Fruit fly (Drosophila melanogaster) whole organism, embryonic: Measurements from ENCODE around the gene cni.

Experiments
- Asciz ChIP-seq: fragments of 200-800 bp; sonication (Bioruptor generic); optimal IDR thresholded peaks from 2 replicates; lab custom pipeline; 2017; ENCODE audit warnings: missing biosample characterization, mild to moderate bottlenecking, missing genetic modification characterization, missing genetic modification reagents
- BtbVII ChIP-seq: fragments of 200-800 bp; sonication (Bioruptor generic); optimal IDR thresholded peaks from 3 replicates; lab custom pipeline; 2017; ENCODE audit warnings: missing biosample characterization, mild to moderate bottlenecking, missing genetic modification characterization
- CG10321 ChIP-seq: fragments of 200-800 bp; sonication (Bioruptor generic); IDR thresholded peaks from 2 replicates; pipeline ENCODE4 v1.3.6; 2022; ENCODE audit warnings: missing biosample characterization, missing genetic modification characterization
- CG10543 ChIP-seq: fragments of 200-800 bp; sonication (Bioruptor generic); optimal IDR thresholded peaks from 3 replicates; lab custom pipeline; 2017; ENCODE audit warnings: missing biosample characterization, mild to moderate bottlenecking, missing genetic modification characterization, moderate library complexity
- CG10565 ChIP-seq: fragments of 200-800 bp; sonication (Bioruptor generic); optimal IDR thresholded peaks from 3 replicates; lab custom pipeline; 2016; ENCODE audit warnings: missing biosample characterization, mild to moderate bottlenecking, missing genetic modification characterization
- CG11093 ChIP-seq: fragments of 200-800 bp; sonication (Bioruptor generic); IDR thresholded peaks from 3 replicates; pipeline ENCODE4 v1.3.6; 2022; ENCODE audit warnings: missing biosample characterization, missing genetic modification characterization
- CG11696 ChIP-seq: fragments of 200-800 bp; sonication (Bioruptor generic); IDR thresholded peaks from 2 replicates; pipeline ENCODE4 v1.3.6; 2022; ENCODE audit warnings: missing biosample characterization, missing genetic modification characterization
- CG12104 ChIP-seq: fragments of 200-800 bp; sonication (Bioruptor generic); optimal IDR thresholded peaks from 3 replicates; lab custom pipeline; 2016; ENCODE audit warnings: missing biosample characterization, missing genetic modification characterization
- CG13775 ChIP-seq: fragments of 200-800 bp; sonication (Bioruptor generic); optimal IDR thresholded peaks from 3 replicates; lab custom pipeline; 2017; ENCODE audit warnings: missing biosample characterization, mild to moderate bottlenecking, missing genetic modification characterization
- CG14710 ChIP-seq: fragments of 200-800 bp; sonication (Bioruptor generic); optimal IDR thresholded peaks from 3 replicates; lab custom pipeline; 2019; ENCODE audit warnings: missing biosample characterization, mild to moderate bottlenecking, missing genetic modification characterization, moderate library complexity
- CG15479 ChIP-seq: fragments of 200-800 bp; sonication (Bioruptor generic); optimal IDR thresholded peaks from 3 replicates; lab custom pipeline; 2019; ENCODE audit warnings: missing biosample characterization, mild to moderate bottlenecking, missing genetic modification characterization, moderate library complexity
- CG16863 ChIP-seq: fragments of 200-800 bp; sonication (Bioruptor generic); optimal IDR thresholded peaks from 3 replicates; lab custom pipeline; 2016; ENCODE audit warnings: missing biosample characterization, missing genetic modification characterization
- CG17361 ChIP-seq: fragments of 200-800 bp; sonication (Bioruptor generic); IDR thresholded peaks from 3 replicates; pipeline ENCODE4 v1.3.6; 2022; ENCODE audit warnings: missing biosample characterization, missing genetic modification characterization
- CG17612 ChIP-seq: fragments of 200-800 bp; sonication (Bioruptor generic); IDR thresholded peaks from 2 replicates; pipeline ENCODE4 v1.3.6; 2022; ENCODE audit warnings: missing biosample characterization, missing genetic modification characterization
- CG2129 ChIP-seq: fragments of 200-800 bp; sonication (Bioruptor generic); IDR thresholded peaks from 2 replicates; pipeline ENCODE4 v1.3.6; 2022; ENCODE audit warnings: missing biosample characterization, missing genetic modification characterization; ENCODE audit not compliant: partially characterized antibody
- CG2199 ChIP-seq: fragments of 200-800 bp; sonication (Bioruptor generic); IDR thresholded peaks from 3 replicates; pipeline ENCODE4 v1.3.6; 2022; ENCODE audit warnings: missing biosample characterization, missing genetic modification characterization
- CG3407 ChIP-seq: fragments of 200-800 bp; sonication (Bioruptor generic); optimal IDR thresholded peaks from 2 replicates; lab custom pipeline; 2018; ENCODE audit warnings: missing biosample characterization, mild to moderate bottlenecking, missing genetic modification characterization
- CG42726 ChIP-seq: fragments of 200-800 bp; sonication (Bioruptor generic); IDR thresholded peaks from 2 replicates; pipeline ENCODE4 v1.3.6; 2022; ENCODE audit warnings: missing biosample characterization, missing genetic modification characterization; ENCODE audit not compliant: partially characterized antibody
- CG4854 ChIP-seq: fragments of 200-800 bp; sonication (Bioruptor generic); optimal IDR thresholded peaks from 2 replicates; lab custom pipeline; 2016; ENCODE audit warnings: missing biosample characterization, missing genetic modification characterization, inconsistent platforms
- CG6654 ChIP-seq: fragments of 200-800 bp; sonication (Bioruptor generic); optimal IDR thresholded peaks from 2 replicates; lab custom pipeline; 2017; ENCODE audit warnings: missing biosample characterization, mild to moderate bottlenecking, missing genetic modification characterization
- CG7556 ChIP-seq: fragments of 200-800 bp; sonication (Bioruptor generic); optimal IDR thresholded peaks from 2 replicates; lab custom pipeline; 2017; ENCODE audit warnings: missing biosample characterization, mild to moderate bottlenecking, missing genetic modification characterization
- Chrac-16 ChIP-seq: fragments of 200-800 bp; sonication (Bioruptor generic); optimal IDR thresholded peaks from 3 replicates; lab custom pipeline; 2016; ENCODE audit warnings: missing biosample characterization, missing genetic modification characterization
- GATAe ChIP-seq: fragments of 200-800 bp; sonication (Bioruptor generic); conservative IDR thresholded peaks from 2 replicates; pipeline ENCODE4 v1.3.6; 2022; ENCODE audit warnings: missing biosample characterization, missing genetic modification characterization
- H2.0 ChIP-seq: fragments of 200-800 bp; sonication (Bioruptor generic); IDR thresholded peaks from 2 replicates; pipeline ENCODE4 v1.3.6; 2022; ENCODE audit warnings: missing biosample characterization, missing genetic modification characterization
- HLHmδ ChIP-seq: fragments of 200-800 bp; sonication (Bioruptor generic); optimal IDR thresholded peaks from 2 replicates; lab custom pipeline; 2018; ENCODE audit warnings: missing biosample characterization, mild to moderate bottlenecking, missing genetic modification characterization, moderate library complexity
- HmgZ ChIP-seq: fragments of 200-800 bp; sonication (Bioruptor generic); optimal IDR thresholded peaks from 2 replicates; lab custom pipeline; 2018; ENCODE audit warnings: missing biosample characterization, mild to moderate bottlenecking, missing genetic modification characterization
- Myb ChIP-seq: fragments of 200-800 bp; sonication (Bioruptor generic); optimal IDR thresholded peaks from 2 replicates; lab custom pipeline; 2016; ENCODE audit warnings: missing biosample characterization, missing genetic modification characterization
- Neu2 ChIP-seq: fragments of 200-800 bp; sonication (Bioruptor generic); optimal IDR thresholded peaks from 3 replicates; lab custom pipeline; 2016; ENCODE audit warnings: missing biosample characterization, missing genetic modification characterization, borderline replicate concordance
- NfI ChIP-seq: fragments of 200-800 bp; sonication (Bioruptor generic); optimal IDR thresholded peaks from 3 replicates; lab custom pipeline; 2018; ENCODE audit warnings: missing biosample characterization, mild to moderate bottlenecking, missing genetic modification characterization, moderate library complexity
- PHDP ChIP-seq: fragments of 200-800 bp; sonication (Bioruptor generic); optimal IDR thresholded peaks from 3 replicates; lab custom pipeline; 2018; ENCODE audit warnings: missing biosample characterization, mild to moderate bottlenecking, missing genetic modification characterization, moderate library complexity
- Sin3A ChIP-seq: fragments of >200 bp; optimal IDR thresholded peaks from 2 replicates; lab custom pipeline; 2018
- TFAM ChIP-seq: fragments of 200-800 bp; sonication (Bioruptor generic); optimal IDR thresholded peaks from 2 replicates; lab custom pipeline; 2017; ENCODE audit warnings: missing biosample characterization, missing genetic modification characterization, inconsistent platforms
- Trl ChIP-seq, 3 experiments: fragments of >200 bp in 2 of 3; fragments of 200-800 bp in 1 of 3; sonication (Bioruptor generic) in 1 of 3; optimal IDR thresholded peaks; 2 replicates in 1 of 3; 3 replicates in 2 of 3; lab custom pipeline; 2016 to 2017; ENCODE audit warnings: missing biosample characterization in 1 of 3, missing genetic modification characterization in 1 of 3
- Xbp1 ChIP-seq: fragments of 200-800 bp; sonication (Bioruptor generic); optimal IDR thresholded peaks from 3 replicates; lab custom pipeline; 2016; ENCODE audit warnings: missing biosample characterization, mild to moderate bottlenecking, missing genetic modification characterization
- ase ChIP-seq: fragments of 200-800 bp; sonication (Bioruptor generic); IDR thresholded peaks from 3 replicates; pipeline ENCODE4 v1.3.6; 2022; ENCODE audit warnings: missing biosample characterization, missing genetic modification characterization
- cas ChIP-seq: fragments of 200-800 bp; sonication (Bioruptor generic); IDR thresholded peaks from 2 replicates; pipeline ENCODE4 v1.3.6; 2022; ENCODE audit warnings: missing biosample characterization, missing genetic modification characterization
- corto ChIP-seq: fragments of 200-800 bp; sonication (Bioruptor generic); optimal IDR thresholded peaks from 2 replicates; lab custom pipeline; 2016; ENCODE audit warnings: missing biosample characterization, mild to moderate bottlenecking, missing genetic modification characterization, moderate library complexity
- croc ChIP-seq: fragments of 200-800 bp; sonication (Bioruptor generic); conservative IDR thresholded peaks from 3 replicates; pipeline ENCODE4 v1.3.6; 2022; ENCODE audit warnings: missing biosample characterization, missing genetic modification characterization
- dmrt11E ChIP-seq: fragments of 200-800 bp; sonication (Bioruptor generic); optimal IDR thresholded peaks from 3 replicates; lab custom pipeline; 2018; ENCODE audit warnings: missing biosample characterization, mild to moderate bottlenecking, missing genetic modification characterization, moderate library complexity
- fd96Cb ChIP-seq: fragments of 200-800 bp; sonication (Bioruptor generic); optimal IDR thresholded peaks from 2 replicates; lab custom pipeline; 2018; ENCODE audit warnings: missing biosample characterization, mild to moderate bottlenecking, missing genetic modification characterization, moderate library complexity
- gem ChIP-seq: fragments of 200-800 bp; sonication (Bioruptor generic); optimal IDR thresholded peaks from 2 replicates; lab custom pipeline; 2019; ENCODE audit warnings: missing biosample characterization, mild to moderate bottlenecking, missing genetic modification characterization, moderate library complexity
- lbe ChIP-seq: fragments of 200-800 bp; sonication (Bioruptor generic); optimal IDR thresholded peaks from 2 replicates; lab custom pipeline; 2016; ENCODE audit warnings: missing biosample characterization, mild to moderate bottlenecking, missing genetic modification characterization
- lmd ChIP-seq: fragments of 200-800 bp; sonication (Bioruptor generic); IDR thresholded peaks from 2 replicates; pipeline ENCODE4 v1.3.6; 2022; ENCODE audit warnings: missing biosample characterization, missing genetic modification characterization
- nerfin-2 ChIP-seq: fragments of 200-800 bp; sonication (Bioruptor generic); IDR thresholded peaks from 2 replicates; pipeline ENCODE4 v1.3.6; 2022; ENCODE audit warnings: missing biosample characterization, missing genetic modification characterization; ENCODE audit not compliant: partially characterized antibody
- phol ChIP-seq: fragments of 200-800 bp; sonication (Bioruptor generic); optimal IDR thresholded peaks from 3 replicates; lab custom pipeline; 2018; ENCODE audit warnings: missing biosample characterization, mild to moderate bottlenecking, missing genetic modification characterization, moderate library complexity
- pita ChIP-seq: fragments of 200-800 bp; sonication (Bioruptor generic); optimal IDR thresholded peaks from 2 replicates; lab custom pipeline; 2017; ENCODE audit warnings: missing biosample characterization, mild to moderate bottlenecking, missing genetic modification characterization
- psq ChIP-seq: fragments of 200-800 bp; sonication (Bioruptor generic); optimal IDR thresholded peaks from 2 replicates; lab custom pipeline; 2017; ENCODE audit warnings: missing biosample characterization, missing genetic modification characterization
- ssp ChIP-seq: fragments of 200-800 bp; sonication (Bioruptor generic); IDR thresholded peaks from 2 replicates; pipeline ENCODE4 v1.3.6; 2022; ENCODE audit warnings: missing biosample characterization, missing genetic modification characterization

The cni gene

dm6 chr2L:16350742-16351568, 40.4 kb upstream of the cni start (continued):
- TF ChIP-seq CG12104 (GFP tag; lab: Kevin White, UChicago) (peak; percentile 99), Myb (peak; percentile 90), Xbp1 (GFP tag; lab: Kevin White, UChicago) (peak; percentile 99), psq (GFP tag; lab: Kevin White, UChicago) (peak; percentile 98), CG15479 (GFP tag; lab: Kevin White, UChicago) (peak; percentile 75), CG10321 (GFP tag; lab: Robert Waterston, UW) (peak; percentile 88), gem (tag; lab: Kevin White, UChicago) (peak; percentile 100), PHDP (tag; lab: Kevin White, UChicago) (peak; percentile 99), nerfin-2 (no peak), CG42726 (no peak; the same call in 1 of the 2 replicates), HLHmδ (GFP tag; lab: Kevin White, UChicago) (peak; percentile 1), CG16863 (GFP tag; lab: Kevin White, UChicago) (peak; percentile 98), cas (GFP tag; lab: Robert Waterston, UW) (peak; percentile 98), lbe (GFP tag; lab: Kevin White, UChicago) (peak; percentile 97), Asciz (peak; percentile 99), Neu2 (peak; percentile 60), dmrt11E (tag; lab: Kevin White, UChicago) (peak; percentile 99), CG17612 (GFP tag; lab: Robert Waterston, UW) (peak; percentile 98), lmd (GFP tag; lab: Robert Waterston, UW) (peak; percentile 99), CG4854 (peak; percentile 98), CG3407 (GFP tag; lab: Kevin White, UChicago) (peak; percentile 98), ssp (GFP tag; lab: Robert Waterston, UW) (peak; percentile 93), CG2199 (GFP tag; lab: Robert Waterston, UW) (peak; percentile 99), croc (peak; percentile 98), BtbVII (peak; percentile 99), CG11696 (GFP tag; lab: Robert Waterston, UW) (peak; percentile 100), Chrac-16 (GFP tag; lab: Kevin White, UChicago) (peak; percentile 99), HmgZ (tag; lab: Kevin White, UChicago) (peak; percentile 99), Trl (optimal IDR thresholded peaks at IDR 0.05; lab: Kevin White, UChicago) (peak in 1 of 2 experiments; percentile 40), Trl (GFP tag; optimal IDR thresholded peaks at IDR 0.05; lab: Kevin White, UChicago) (peak; percentile 98), CG14710 (tag; lab: Kevin White, UChicago) (peak; percentile 98), CG10543 (GFP tag; lab: Kevin White, UChicago) (peak; percentile 99), NfI (GFP tag; lab: Kevin White, UChicago) (peak; percentile 99), pita (GFP tag; lab: Kevin White, UChicago) (no peak), CG13775 (GFP tag; lab: Kevin White, UChicago) (peak; percentile 99), CG17361 (GFP tag; lab: Robert Waterston, UW) (peak; percentile 97), CG6654 (GFP tag; lab: Kevin White, UChicago) (peak; percentile 93), corto (GFP tag; lab: Kevin White, UChicago) (peak; percentile 94), TFAM (peak; percentile 94), CG2129 (GFP tag; lab: Robert Waterston, UW) (no peak), Sin3A (lab: Kevin White, UChicago) (peak; percentile 34), CG10565 (GFP tag; lab: Kevin White, UChicago) (peak; percentile 93), phol (tag; lab: Kevin White, UChicago) (peak; percentile 98), fd96Cb (tag; lab: Kevin White, UChicago) (peak; percentile 99), ase (peak; percentile 98), CG7556 (GFP tag; lab: Kevin White, UChicago) (peak; percentile 99), CG11093 (GFP tag; lab: Robert Waterston, UW) (peak; percentile 97), GATAe (GFP tag; lab: Robert Waterston, UW) (peak; percentile 93), H2.0 (GFP tag; lab: Robert Waterston, UW) (peak; percentile 98)
